Fruit fly (Drosophila melanogaster): ENCODE data around the gene CG13043.

- TF ChIP-seq woc (GFP tag; optimal IDR thresholded peaks at IDR 0.05): no peak
- no peak for TF ChIP-seq Dif (GFP tag; optimal IDR thresholded peaks at IDR 0.05; ENCODE audit: partially characterized antibody)
- no peak for TF ChIP-seq HLH106 (tag; optimal IDR thresholded peaks at IDR 0.05)
- TF ChIP-seq dmrt93B (GFP tag; optimal IDR thresholded peaks at IDR 0.05): no peak
- no peak for TF ChIP-seq lola (GFP tag; optimal IDR thresholded peaks at IDR 0.05)
- no peak for TF ChIP-seq sv (GFP tag; optimal IDR thresholded peaks at IDR 0.05)
- TF ChIP-seq Hr78 (GFP tag; optimal IDR thresholded peaks at IDR 0.05): no peak
- TF ChIP-seq OdsH (GFP tag; optimal IDR thresholded peaks at IDR 0.05): no peak
- no peak for TF ChIP-seq ey (GFP tag; optimal IDR thresholded peaks at IDR 0.05)
- TF ChIP-seq br (GFP tag; optimal IDR thresholded peaks at IDR 0.05): no peak
- TF ChIP-seq psq (GFP tag; optimal IDR thresholded peaks at IDR 0.05): no peak
- no peak for TF ChIP-seq Vsx2 (GFP tag; optimal IDR thresholded peaks at IDR 0.05; ENCODE audit: partially characterized antibody)
- no peak for TF ChIP-seq dsf (GFP tag; optimal IDR thresholded peaks at IDR 0.05; ENCODE audit: borderline replicate concordance)
- no peak for TF ChIP-seq h (GFP tag; optimal IDR thresholded peaks at IDR 0.05)
Observed at dm6 chr3L:16349686-16350085, 44.0 kb upstream of the CG13043 start.

All from whole organism, wandering third instar larva.